Fruit fly (Drosophila melanogaster) whole organism, larva: ENCODE measurements around the gene CG2218.
A peak's percentile ranks its signal among the peaks of the same experiment; 100 is the strongest.

Source experiments
- noc ChIP-seq: fragments of 200-800 bp; sonication (Bioruptor generic); optimal IDR thresholded peaks from 3 replicates; lab custom pipeline; 2019; ENCODE audit warnings: missing biosample characterization, mild to moderate bottlenecking, missing genetic modification characterization, moderate library complexity

CG2218 gene

DNA sequence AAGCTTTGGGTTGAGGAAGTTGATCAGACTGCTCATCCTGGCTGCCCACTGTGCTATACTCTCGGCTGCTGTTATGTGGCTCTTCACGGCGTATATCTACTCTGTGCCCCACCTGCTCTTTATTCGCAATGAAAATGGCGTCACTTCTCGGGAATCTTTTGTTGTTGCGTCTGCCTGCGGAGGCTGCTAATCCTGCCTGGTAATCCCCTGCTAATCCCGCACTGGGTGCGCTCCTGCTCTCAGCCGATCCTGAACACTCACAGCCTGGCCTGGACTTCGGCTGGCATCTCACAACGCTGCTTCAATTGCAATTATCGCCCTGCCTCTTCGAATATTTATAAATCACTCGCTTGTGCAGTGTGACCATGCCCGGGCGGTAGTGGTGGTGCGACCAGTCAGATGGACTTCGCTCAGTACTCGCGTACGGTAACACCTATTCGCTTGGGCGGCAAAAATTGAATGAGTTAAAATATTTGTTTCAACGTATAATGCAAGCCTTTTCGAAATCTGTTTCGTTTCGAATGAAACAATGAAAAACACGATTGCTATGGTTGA is at the start of gene CG2218:
CG2218 (minus strand) TSS at position 472 of the 555 bp plus-strand sequence.
- TF ChIP-seq noc (tag; lab: Kevin White, UChicago), result peak; percentile 39

DNA sequence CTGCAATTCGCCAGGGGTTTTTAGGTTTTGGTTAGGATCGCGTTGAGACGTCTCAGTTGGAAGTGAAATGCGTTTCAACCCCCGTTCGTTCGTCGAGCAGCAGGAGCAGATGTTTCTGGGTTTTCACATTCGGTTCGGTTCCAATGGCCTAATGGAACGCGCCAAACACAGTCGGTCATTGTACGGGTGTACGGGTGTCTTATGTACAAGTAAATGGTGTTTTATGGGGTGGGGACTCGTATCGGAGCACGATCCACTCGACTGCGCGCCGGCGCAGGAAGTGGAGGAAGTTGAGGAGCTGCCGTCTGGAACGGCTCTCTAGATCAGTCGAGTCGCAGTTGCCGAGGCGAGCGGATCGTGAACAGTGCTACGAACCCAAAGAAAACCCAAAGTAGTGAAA is 48.3 kb upstream of the CG2218 start, which contains the start of gene spdo:
spdo (plus strand) TSS at position 318 of the 400 bp plus-strand sequence.
- TF ChIP-seq noc (tag; lab: Kevin White, UChicago), result no peak

DNA sequence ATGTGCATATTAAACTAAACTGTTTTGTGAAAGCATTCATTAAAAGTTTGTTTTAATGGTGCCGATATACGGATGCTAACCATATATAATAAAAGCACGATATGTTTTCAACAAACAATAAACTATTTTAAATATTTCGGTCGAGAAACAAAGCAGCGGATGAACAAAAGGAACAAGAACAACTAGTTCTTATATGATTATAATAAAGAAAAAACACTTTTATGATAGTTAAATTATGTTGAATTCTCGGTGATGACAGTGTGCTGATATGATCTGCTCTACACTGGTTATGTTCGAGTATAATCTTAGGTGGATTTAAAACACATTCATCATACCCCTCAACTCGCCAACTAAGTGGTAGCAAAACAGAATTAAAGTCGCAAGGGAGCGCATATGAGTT is 47.8 kb upstream of the CG2218 start:
- no peak for TF ChIP-seq noc (tag; lab: Kevin White, UChicago)

DNA sequence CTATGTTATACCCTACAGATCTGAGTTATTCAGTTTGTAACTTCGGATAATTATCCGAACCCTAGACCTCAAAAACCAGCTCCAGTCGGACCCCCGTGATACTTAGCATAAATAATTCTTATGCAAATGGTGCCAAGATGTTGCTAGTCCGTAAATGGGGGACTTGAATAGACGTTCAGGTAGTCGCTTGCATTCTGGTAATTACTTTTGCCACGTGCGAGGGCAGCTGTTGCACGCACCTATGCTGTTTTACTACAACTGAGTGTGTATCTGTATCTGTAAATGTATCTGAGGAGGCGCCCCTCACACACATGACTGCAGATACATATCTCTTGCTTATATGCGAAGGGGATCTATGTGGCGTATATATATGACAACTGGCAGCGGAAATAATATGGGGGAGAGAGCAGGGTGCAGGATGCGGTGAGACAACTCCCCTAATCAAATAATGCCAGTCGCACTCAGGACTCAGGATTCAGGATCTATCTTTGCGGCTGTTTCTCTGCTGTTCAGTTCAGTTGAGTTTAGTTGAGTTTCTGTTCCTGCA is 46.7 kb upstream of the CG2218 start:
- TF ChIP-seq noc (tag; lab: Kevin White, UChicago), result no peak

DNA sequence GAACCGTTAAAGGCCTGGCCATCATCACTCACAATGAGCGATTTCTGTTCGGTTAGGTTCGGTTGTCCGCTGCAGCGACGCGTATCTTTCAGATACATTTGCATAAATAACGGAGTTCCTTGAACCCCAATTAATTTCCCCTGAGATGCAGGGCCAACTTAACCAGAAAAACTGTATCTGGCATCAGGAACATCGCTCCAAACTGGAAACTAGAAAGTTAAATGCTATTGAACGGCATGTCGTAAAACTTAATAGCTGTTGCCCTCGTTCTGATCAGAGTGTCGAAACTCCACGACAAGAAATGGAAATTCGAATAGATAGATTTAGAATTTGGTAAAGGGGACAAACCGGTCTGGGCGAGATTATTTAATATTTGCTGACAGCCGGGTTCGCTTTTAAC is 44.3 kb upstream of the CG2218 start:
- no peak for TF ChIP-seq noc (tag; lab: Kevin White, UChicago)

DNA sequence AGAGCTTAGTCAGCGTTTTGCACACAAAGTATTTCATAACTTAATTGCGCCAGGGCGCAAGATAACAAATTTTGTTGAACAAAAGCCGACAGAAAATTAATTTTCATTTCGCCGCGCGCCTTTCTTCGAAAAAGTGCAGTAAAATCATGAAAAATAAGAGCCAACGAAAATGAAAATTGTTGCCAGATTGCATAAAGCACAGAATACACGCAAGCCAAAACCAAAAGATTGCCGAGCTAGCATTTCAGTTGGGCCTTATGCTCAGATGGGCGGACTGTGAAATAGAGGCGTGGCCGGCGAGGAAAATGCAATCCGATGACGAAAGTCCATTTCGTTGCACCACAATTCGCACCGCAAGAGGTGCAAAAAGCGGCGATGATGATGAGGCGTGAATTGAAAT is 42.6 kb upstream of the CG2218 start:
- TF ChIP-seq noc (tag; lab: Kevin White, UChicago), result no peak

DNA sequence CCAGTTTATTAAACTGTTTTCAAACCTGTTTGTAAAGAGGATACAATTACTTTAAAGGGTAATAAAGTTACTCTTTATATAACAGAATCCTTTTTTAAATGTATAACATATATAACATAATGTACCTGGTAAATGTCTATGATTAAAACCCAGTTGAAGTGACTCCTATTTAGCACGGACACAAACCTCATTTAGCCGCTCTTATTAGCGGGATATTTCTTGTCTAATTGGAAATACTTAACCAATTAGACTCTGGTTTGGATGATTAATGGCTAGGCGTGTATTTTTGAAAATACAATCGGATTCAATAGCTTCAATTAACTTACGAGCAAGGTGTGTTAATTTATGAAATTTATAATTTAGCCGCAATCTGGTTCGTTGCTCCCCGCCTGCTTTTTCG is 39.0 kb upstream of the CG2218 start:
- no peak for TF ChIP-seq noc (tag; lab: Kevin White, UChicago)

DNA sequence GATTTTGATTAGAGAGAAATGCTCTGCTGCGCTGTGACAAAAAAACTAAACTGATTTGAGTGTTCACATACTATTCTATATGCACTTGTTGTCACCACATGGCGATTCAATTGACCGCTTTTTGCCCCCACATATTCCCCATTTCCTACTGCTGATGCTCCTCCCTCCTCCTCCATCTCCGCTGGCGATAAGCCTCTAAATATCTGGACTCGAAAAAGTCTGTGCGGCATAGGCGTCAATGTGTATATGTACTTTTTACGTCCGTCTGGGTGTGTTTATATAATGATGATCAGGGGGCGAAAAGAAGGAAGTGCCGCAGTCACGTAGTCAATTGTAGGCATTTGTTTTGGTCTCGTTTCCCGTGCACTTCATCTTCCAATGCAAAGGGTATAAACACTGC is 38.4 kb upstream of the CG2218 start:
- TF ChIP-seq noc (tag; lab: Kevin White, UChicago), result no peak

DNA sequence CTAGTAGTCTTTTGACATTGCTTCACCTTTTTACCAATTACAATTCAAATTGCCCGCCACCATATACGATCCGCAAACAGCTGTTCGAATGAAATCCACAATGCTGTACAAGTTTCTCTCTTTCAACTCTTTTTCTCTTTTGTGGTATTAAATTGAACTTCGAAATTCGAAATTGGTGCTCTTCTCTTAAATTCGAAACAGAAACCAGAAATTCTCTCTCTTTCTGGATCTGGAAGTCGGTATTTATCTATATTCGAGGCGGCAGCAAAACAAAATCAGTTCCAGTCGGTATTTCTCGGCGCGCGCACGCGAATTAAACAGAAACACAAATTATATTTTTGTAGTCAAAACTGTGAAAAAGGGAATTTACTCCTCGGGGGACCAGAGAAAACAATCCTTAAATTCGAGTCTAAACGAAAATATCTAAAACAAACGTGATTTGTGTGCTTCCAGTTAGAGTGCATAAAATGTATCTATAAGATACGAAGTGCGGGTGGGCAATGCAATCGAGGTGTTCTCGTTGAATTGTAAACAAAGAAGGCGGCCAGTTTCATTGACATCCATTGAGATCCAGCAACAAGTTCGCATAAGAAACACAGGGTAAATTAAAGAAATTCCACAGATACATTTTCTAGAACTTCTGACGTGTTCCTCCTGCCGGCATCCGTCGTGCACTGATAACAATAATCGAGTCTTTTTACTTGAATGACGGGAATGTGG is 37.9 kb upstream of the CG2218 start, which contains the start of gene PH4alphaEFB:
PH4alphaEFB (plus strand) TSS at position 276 of the 720 bp plus-strand sequence.
- TF ChIP-seq noc (tag; lab: Kevin White, UChicago), result no peak

DNA sequence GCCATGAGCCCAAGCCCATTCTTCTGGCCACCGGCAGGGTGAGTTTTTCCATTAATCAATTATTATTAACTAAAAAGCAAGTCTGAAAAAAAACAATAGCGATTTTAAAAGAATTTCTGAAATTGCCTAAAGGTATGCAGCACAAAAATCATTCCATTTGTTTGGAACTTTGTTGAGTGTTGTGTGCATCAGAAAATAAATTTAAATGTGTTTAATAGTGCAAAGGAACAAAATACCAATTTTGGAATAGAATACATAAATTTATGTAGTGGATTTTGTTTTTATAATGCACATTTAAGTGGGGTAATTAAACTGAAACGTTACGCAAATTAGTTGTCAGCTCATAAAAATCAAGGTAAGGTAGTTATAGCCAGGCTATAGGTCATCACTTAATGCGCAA is 36.2 kb upstream of the CG2218 start:
- TF ChIP-seq noc (tag; lab: Kevin White, UChicago), result no peak

DNA sequence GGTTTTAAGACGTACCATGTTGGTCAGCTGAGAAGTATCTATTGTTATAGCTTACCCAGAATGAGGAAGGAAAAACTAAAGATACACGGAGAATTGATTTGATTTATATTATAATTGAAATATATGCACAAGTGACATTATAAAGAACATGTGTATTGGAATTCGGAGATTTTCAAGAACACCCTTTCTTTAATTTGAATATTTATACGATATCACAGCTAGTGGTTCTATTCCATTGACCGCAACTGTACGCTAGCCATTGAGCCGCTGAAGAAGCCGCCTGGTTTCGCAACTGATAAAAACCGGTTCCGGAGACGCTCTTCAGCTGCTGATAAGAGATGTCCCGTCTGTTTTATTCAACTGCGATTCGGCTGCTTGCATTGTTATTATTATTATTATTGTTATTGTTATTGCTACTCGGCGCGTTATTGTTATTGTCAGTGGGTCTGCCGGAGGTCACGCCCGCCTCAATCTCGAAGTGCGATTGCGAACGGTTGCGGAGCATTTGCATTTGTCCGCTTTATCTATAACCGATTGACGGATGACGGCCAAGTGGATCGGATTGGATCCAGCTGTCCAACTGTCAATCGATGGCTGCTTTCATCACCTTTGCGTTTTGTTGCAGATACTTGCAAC is 33.6 kb upstream of the CG2218 start:
- peak; percentile 26 for TF ChIP-seq noc (tag; lab: Kevin White, UChicago)

DNA sequence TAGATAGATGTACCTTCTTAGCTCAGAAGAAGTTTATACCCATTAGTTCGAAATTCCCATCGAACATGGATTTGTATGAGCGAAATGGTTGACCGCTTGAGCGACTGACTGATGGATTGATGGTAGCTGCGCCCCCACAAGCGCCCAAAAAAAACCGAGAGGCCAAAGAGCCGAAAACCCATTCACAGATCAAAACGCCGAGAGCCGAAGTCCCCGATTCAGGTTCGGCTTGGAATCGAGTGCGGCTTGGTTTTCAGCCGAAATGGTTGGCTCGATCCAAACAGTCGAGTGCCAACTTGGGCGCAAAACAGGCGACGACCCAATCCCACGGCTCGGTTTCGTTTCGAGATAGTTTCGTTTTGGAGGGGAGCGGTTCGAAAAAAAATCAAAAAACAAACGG is 32.1 kb upstream of the CG2218 start:
- no peak for TF ChIP-seq noc (tag; lab: Kevin White, UChicago)

DNA sequence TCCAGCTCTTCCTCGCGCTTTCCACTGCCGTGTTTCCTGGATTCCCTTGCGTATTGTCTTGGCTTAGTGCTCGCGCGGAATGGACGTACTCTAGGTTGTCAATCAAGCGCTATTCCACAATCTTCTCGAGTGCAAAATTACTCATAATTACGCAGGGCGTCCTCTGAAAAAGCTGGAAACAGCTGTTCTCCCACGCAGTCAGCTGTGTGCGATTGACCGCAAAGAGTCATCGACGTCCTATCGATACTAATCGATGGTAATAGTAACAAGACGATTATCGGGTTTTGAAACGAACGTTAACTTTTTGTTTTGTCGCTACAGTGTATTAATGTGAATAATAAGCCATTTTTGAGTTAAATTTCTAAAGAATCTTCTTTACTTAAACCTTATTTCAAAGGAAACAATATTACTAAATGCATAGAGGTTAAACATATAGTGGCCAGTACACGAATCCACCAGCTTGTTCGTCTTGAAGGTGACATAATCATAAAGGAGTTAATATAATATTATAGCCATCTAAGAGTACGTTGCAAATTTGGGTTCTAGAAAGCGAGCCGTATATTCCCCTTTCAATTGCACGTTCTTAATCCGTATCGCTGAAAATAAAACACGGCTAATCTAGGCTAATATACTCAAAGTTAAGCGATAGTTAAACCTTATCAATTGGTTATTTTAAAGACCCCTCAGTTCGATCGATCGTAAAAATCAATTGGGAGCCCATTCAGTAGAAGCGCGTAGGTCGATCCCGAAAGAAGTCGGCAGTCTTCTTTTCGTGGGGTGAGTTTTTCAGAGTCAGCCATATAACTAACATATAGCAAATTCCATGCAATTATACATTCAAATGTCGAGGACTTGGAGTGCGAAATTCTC is 31.2 kb upstream of the CG2218 start, which contains the start of the genes CG2224 and CDase:
CG2224 (minus strand) TSS at position 235 of the 870 bp plus-strand sequence.
CDase (plus strand) TSS at position 456 of the 870 bp plus-strand sequence.
- TF ChIP-seq noc (tag; lab: Kevin White, UChicago), result no peak

DNA sequence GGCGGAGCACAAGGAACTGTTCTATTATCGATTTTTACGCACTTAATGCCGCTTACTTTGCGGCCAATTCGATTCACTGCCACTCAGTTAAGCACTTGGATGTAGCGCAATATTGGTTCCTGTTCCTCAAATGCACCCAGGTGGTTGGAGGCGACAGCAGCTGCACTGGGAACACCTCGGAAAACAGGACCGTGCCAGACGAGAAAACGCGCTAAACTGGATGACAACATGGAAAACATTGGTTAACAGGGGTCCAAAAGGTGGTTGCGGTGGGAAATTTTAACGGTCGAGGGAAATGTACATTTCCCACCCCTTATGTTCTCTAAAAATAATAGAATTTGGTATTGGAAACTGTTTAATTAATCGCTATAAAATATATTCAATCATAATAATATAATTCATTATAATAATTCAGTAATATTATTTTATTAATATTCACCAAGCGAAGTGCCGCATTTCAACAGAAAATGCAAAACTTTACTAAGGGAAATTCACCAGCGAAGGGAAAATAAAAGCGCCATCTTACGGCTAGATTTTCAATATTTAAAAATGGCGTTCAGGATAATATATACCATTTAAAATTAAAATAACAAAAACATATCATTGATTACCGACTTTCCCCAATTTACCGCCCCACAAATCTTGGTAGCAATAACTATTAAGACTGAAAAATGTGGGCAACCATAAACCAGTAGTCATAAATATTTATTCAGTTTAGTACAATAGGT is 27.9 kb upstream of the CG2218 start, which contains the start of gene aralar1:
aralar1 (minus strand) TSS at position 51 of the 728 bp plus-strand sequence.
- TF ChIP-seq noc (tag; lab: Kevin White, UChicago), result no peak
